Fruit fly (Drosophila melanogaster) whole organism, embryonic: Measurements from ENCODE around the gene CG14866.

ENCODE experiments used
- Ada2b ChIP-seq: fragments of 200-800 bp; sonication (Bioruptor generic); IDR thresholded peaks from 2 replicates; pipeline ENCODE4 v1.3.6; 2022; ENCODE audit warnings: missing biosample characterization, missing genetic modification characterization
- Adf1 ChIP-seq: fragments of 200-800 bp; sonication (Bioruptor generic); IDR thresholded peaks from 2 replicates; pipeline ENCODE4 v1.3.6; 2022; ENCODE audit warnings: missing biosample characterization, missing genetic modification characterization
- B-H1 ChIP-seq: fragments of 200-800 bp; sonication (Bioruptor generic); IDR thresholded peaks from 3 replicates; pipeline ENCODE4 v1.3.6; 2022; ENCODE audit warnings: missing biosample characterization, missing genetic modification characterization
- Bgb ChIP-seq: fragments of 200-800 bp; sonication (Bioruptor generic); IDR thresholded peaks from 2 replicates; pipeline ENCODE4 v1.3.6; 2022; ENCODE audit warnings: missing biosample characterization, missing genetic modification characterization; ENCODE audit not compliant: partially characterized antibody
- BtbVII ChIP-seq: fragments of 200-800 bp; sonication (Bioruptor generic); optimal IDR thresholded peaks from 3 replicates; lab custom pipeline; 2017; ENCODE audit warnings: missing biosample characterization, mild to moderate bottlenecking, missing genetic modification characterization
- CG1024 ChIP-seq: fragments of 200-800 bp; sonication (Bioruptor generic); IDR thresholded peaks from 2 replicates; pipeline ENCODE4 v1.3.6; 2022; ENCODE audit warnings: missing biosample characterization, missing genetic modification characterization
- CG10431 ChIP-seq: fragments of 200-800 bp; sonication (Bioruptor generic); optimal IDR thresholded peaks from 3 replicates; lab custom pipeline; 2018; ENCODE audit warnings: missing biosample characterization, mild to moderate bottlenecking, missing genetic modification characterization
- CG10462 ChIP-seq: fragments of 200-800 bp; sonication (Bioruptor generic); optimal IDR thresholded peaks from 2 replicates; lab custom pipeline; 2016; ENCODE audit warnings: missing biosample characterization, missing genetic modification characterization
- CG12155 ChIP-seq: fragments of 200-800 bp; sonication (Bioruptor generic); optimal IDR thresholded peaks from 3 replicates; lab custom pipeline; 2016; ENCODE audit warnings: missing biosample characterization, missing genetic modification characterization
- CG12744 ChIP-seq: fragments of 200-800 bp; sonication (Bioruptor generic); optimal IDR thresholded peaks from 2 replicates; lab custom pipeline; 2016; ENCODE audit warnings: missing biosample characterization, missing genetic modification characterization
- CG14014 ChIP-seq: fragments of 200-800 bp; sonication (Bioruptor generic); IDR thresholded peaks from 2 replicates; pipeline ENCODE4 v1.3.6; 2022; ENCODE audit warnings: missing biosample characterization, missing genetic modification characterization
- CG1603 ChIP-seq: fragments of 200-800 bp; sonication (Bioruptor generic); optimal IDR thresholded peaks from 2 replicates; lab custom pipeline; 2019; ENCODE audit warnings: missing biosample characterization, mild to moderate bottlenecking, missing genetic modification characterization, moderate library complexity
- CG17186 ChIP-seq: fragments of 200-800 bp; sonication (Bioruptor generic); optimal IDR thresholded peaks from 3 replicates; lab custom pipeline; 2017; ENCODE audit warnings: missing biosample characterization, missing genetic modification reagents, missing genetic modification characterization
- CG17361 ChIP-seq: fragments of 200-800 bp; sonication (Bioruptor generic); IDR thresholded peaks from 3 replicates; pipeline ENCODE4 v1.3.6; 2022; ENCODE audit warnings: missing biosample characterization, missing genetic modification characterization
- CG1792 ChIP-seq: fragments of 200-800 bp; sonication (Bioruptor generic); optimal IDR thresholded peaks from 2 replicates; lab custom pipeline; 2016; ENCODE audit warnings: missing biosample characterization, missing genetic modification characterization
- CG2678 ChIP-seq: fragments of 200-800 bp; sonication (Bioruptor generic); optimal IDR thresholded peaks from 3 replicates; lab custom pipeline; 2019; ENCODE audit warnings: missing biosample characterization, mild to moderate bottlenecking, missing genetic modification characterization, moderate library complexity
- CG3065 ChIP-seq: fragments of 200-800 bp; sonication (Bioruptor generic); optimal IDR thresholded peaks from 2 replicates; lab custom pipeline; 2016; ENCODE audit warnings: missing biosample characterization, missing genetic modification characterization
- CG31224 ChIP-seq: fragments of 200-800 bp; sonication (Bioruptor generic); IDR thresholded peaks from 2 replicates; pipeline ENCODE4 v1.3.6; 2022; ENCODE audit warnings: missing biosample characterization, missing genetic modification characterization
- CG31388 ChIP-seq: fragments of 200-800 bp; sonication (Bioruptor generic); optimal IDR thresholded peaks from 2 replicates; lab custom pipeline; 2016; ENCODE audit warnings: missing biosample characterization, missing genetic modification characterization
- CG33557 ChIP-seq: fragments of 200-800 bp; sonication (Bioruptor generic); optimal IDR thresholded peaks from 2 replicates; lab custom pipeline; 2019; ENCODE audit warnings: missing biosample characterization, mild to moderate bottlenecking, missing genetic modification characterization, moderate library complexity
- CG43689 ChIP-seq: fragments of 200-800 bp; sonication (Bioruptor generic); IDR thresholded peaks from 2 replicates; pipeline ENCODE4 v1.3.6; 2022; ENCODE audit warnings: missing biosample characterization, missing genetic modification characterization
- CG6272 ChIP-seq: fragments of 200-800 bp; sonication (Bioruptor generic); IDR thresholded peaks from 2 replicates; pipeline ENCODE4 v1.3.6; 2022; ENCODE audit warnings: missing biosample characterization, missing genetic modification characterization
- CG6654 ChIP-seq: fragments of 200-800 bp; sonication (Bioruptor generic); optimal IDR thresholded peaks from 2 replicates; lab custom pipeline; 2017; ENCODE audit warnings: missing biosample characterization, mild to moderate bottlenecking, missing genetic modification characterization
- CG6791 ChIP-seq: fragments of 200-800 bp; sonication (Bioruptor generic); IDR thresholded peaks from 3 replicates; pipeline ENCODE4 v1.3.6; 2022; ENCODE audit warnings: missing biosample characterization, missing genetic modification characterization; ENCODE audit not compliant: partially characterized antibody
- CG8281 ChIP-seq: fragments of 200-800 bp; sonication (Bioruptor generic); optimal IDR thresholded peaks from 2 replicates; lab custom pipeline; 2018; ENCODE audit warnings: missing biosample characterization, mild to moderate bottlenecking, missing genetic modification characterization, moderate library complexity
- CG9215 ChIP-seq: fragments of 200-800 bp; sonication (Bioruptor generic); IDR thresholded peaks from 2 replicates; pipeline ENCODE4 v1.3.6; 2022; ENCODE audit warnings: missing biosample characterization, missing genetic modification characterization
- Dip2 ChIP-seq: fragments of 200-800 bp; sonication (Bioruptor generic); IDR thresholded peaks from 2 replicates; pipeline ENCODE4 v1.3.6; 2022; ENCODE audit warnings: missing biosample characterization, missing genetic modification characterization
- E2f2 ChIP-seq: fragments of 200-800 bp; sonication (Bioruptor generic); IDR thresholded peaks from 2 replicates; pipeline ENCODE4 v1.3.6; 2022; ENCODE audit warnings: missing biosample characterization, missing genetic modification characterization
- Gsc ChIP-seq: fragments of 200-800 bp; sonication (Bioruptor generic); IDR thresholded peaks from 2 replicates; pipeline ENCODE4 v1.3.6; 2022; ENCODE audit warnings: missing biosample characterization, missing genetic modification characterization
- H2.0 ChIP-seq: fragments of 200-800 bp; sonication (Bioruptor generic); IDR thresholded peaks from 2 replicates; pipeline ENCODE4 v1.3.6; 2022; ENCODE audit warnings: missing biosample characterization, missing genetic modification characterization
- Kr ChIP-seq: fragments of 200-800 bp; sonication (Bioruptor generic); optimal IDR thresholded peaks from 2 replicates; lab custom pipeline; 2017; ENCODE audit warnings: missing biosample characterization, mild to moderate bottlenecking, missing genetic modification characterization
- Oaz ChIP-seq: fragments of 200-800 bp; sonication (Bioruptor generic); IDR thresholded peaks from 2 replicates; pipeline ENCODE4 v1.3.6; 2022; ENCODE audit warnings: missing biosample characterization, missing genetic modification characterization
- Poxn ChIP-seq: fragments of 200-800 bp; sonication (Bioruptor generic); IDR thresholded peaks from 2 replicates; pipeline ENCODE4 v1.3.6; 2022; ENCODE audit warnings: missing biosample characterization, missing genetic modification characterization
- Vsx1 ChIP-seq: fragments of 200-800 bp; sonication (Bioruptor generic); optimal IDR thresholded peaks from 2 replicates; lab custom pipeline; 2017; ENCODE audit warnings: missing biosample characterization, mild to moderate bottlenecking, missing genetic modification characterization, missing genetic modification reagents
- amos ChIP-seq: fragments of 200-800 bp; sonication (Bioruptor generic); IDR thresholded peaks from 2 replicates; pipeline ENCODE4 v1.3.6; 2022; ENCODE audit warnings: missing biosample characterization, missing genetic modification characterization; ENCODE audit not compliant: partially characterized antibody
- bsh ChIP-seq, 2 experiments: fragments of 200-800 bp; sonication (Bioruptor generic); optimal IDR thresholded peaks; 2 replicates each; lab custom pipeline; 2017 to 2018; ENCODE audit warnings: mild to moderate bottlenecking in 2 of 2, missing biosample characterization in 2 of 2, missing genetic modification characterization in 2 of 2, moderate library complexity in 1 of 2
- corto ChIP-seq: fragments of 200-800 bp; sonication (Bioruptor generic); optimal IDR thresholded peaks from 2 replicates; lab custom pipeline; 2016; ENCODE audit warnings: missing biosample characterization, mild to moderate bottlenecking, missing genetic modification characterization, moderate library complexity
- dmrt99B ChIP-seq: fragments of 200-800 bp; sonication (Bioruptor generic); optimal IDR thresholded peaks from 2 replicates; lab custom pipeline; 2018; ENCODE audit warnings: missing biosample characterization, mild to moderate bottlenecking, missing genetic modification characterization, moderate library complexity
- fd3F ChIP-seq: fragments of 200-800 bp; sonication (Bioruptor generic); optimal IDR thresholded peaks from 2 replicates; lab custom pipeline; 2018; ENCODE audit warnings: missing biosample characterization, mild to moderate bottlenecking, missing genetic modification characterization, moderate library complexity
- ftz-f1 ChIP-seq: fragments of 200-800 bp; sonication (Bioruptor generic); optimal IDR thresholded peaks from 2 replicates; lab custom pipeline; 2016; ENCODE audit warnings: missing biosample characterization, missing genetic modification characterization
- maf-S ChIP-seq: fragments of 200-800 bp; sonication (Bioruptor generic); optimal IDR thresholded peaks from 2 replicates; lab custom pipeline; 2016; ENCODE audit warnings: missing biosample characterization, missing genetic modification characterization
- nerfin-1 ChIP-seq: fragments of 200-800 bp; sonication (Bioruptor generic); optimal IDR thresholded peaks from 3 replicates; lab custom pipeline; 2019; ENCODE audit warnings: missing biosample characterization, mild to moderate bottlenecking, missing genetic modification characterization, moderate library complexity
- onecut ChIP-seq: fragments of 200-800 bp; sonication (Bioruptor generic); IDR thresholded peaks from 2 replicates; pipeline ENCODE4 v1.3.6; 2022; ENCODE audit warnings: missing biosample characterization, missing genetic modification characterization
- prd ChIP-seq, 3 experiments: fragments of >200 bp in 2 of 3; fragments of 200-800 bp in 1 of 3; sonication (Bioruptor generic) in 1 of 3; optimal IDR thresholded peaks in 2 of 3; IDR thresholded peaks in 1 of 3; 2 replicates in 2 of 3; 3 replicates in 1 of 3; pipeline versions ENCODE4 v1.3.6 to Lab custom; 2017 to 2022; ENCODE audit warnings: missing biosample characterization in 1 of 3, missing genetic modification characterization in 1 of 3
- pzg ChIP-seq: fragments of 200-800 bp; sonication (Bioruptor generic); optimal IDR thresholded peaks from 3 replicates; lab custom pipeline; 2018; ENCODE audit warnings: missing biosample characterization, mild to moderate bottlenecking, missing genetic modification characterization, moderate library complexity
- sens ChIP-seq: fragments of 200-800 bp; sonication (Bioruptor generic); peaks from one replicate; lab custom pipeline; 2016; ENCODE audit warnings: missing biosample characterization, missing genetic modification characterization
- toy ChIP-seq: fragments of 200-800 bp; sonication (Bioruptor generic); IDR thresholded peaks from 2 replicates; pipeline ENCODE4 v1.3.6; 2022; ENCODE audit warnings: missing biosample characterization, missing genetic modification characterization
- unpg ChIP-seq: fragments of 200-800 bp; sonication (Bioruptor generic); optimal IDR thresholded peaks from 3 replicates; lab custom pipeline; 2018; ENCODE audit warnings: missing biosample characterization, mild to moderate bottlenecking, missing genetic modification characterization, moderate library complexity

CG14866 gene

dm6 chr3R:15342926-15343685, 26.8 kb downstream of the CG14866 start, which contains the start of gene Nagk (continued):
- peak; percentile 65 for TF ChIP-seq BtbVII (GFP tag; lab: Kevin White, UChicago)
- peak; percentile 21; the same call in 1 of the 2 replicates for TF ChIP-seq CG9215 (GFP tag; lab: Robert Waterston, UW)
- peak; percentile 34 for TF ChIP-seq ftz-f1
- no peak for TF ChIP-seq Gsc (GFP tag; lab: Robert Waterston, UW)
- TF ChIP-seq CG1024 = peak; percentile 22; the same call in 1 of the 2 replicates
- TF ChIP-seq prd (optimal IDR thresholded peaks at IDR 0.05; lab: Kevin White, UChicago) = no peak
- TF ChIP-seq prd (GFP tag; IDR thresholded peaks at IDR 0.05; lab: Robert Waterston, UW) = peak; percentile 40
- 0 out of 2 replicates have a peak, but pooled peaks have one; percentile 9 for TF ChIP-seq Ada2b
- TF ChIP-seq pzg (GFP tag; lab: Kevin White, UChicago) = peak; percentile 34
- peak; percentile 48 for TF ChIP-seq CG1603 (tag; lab: Kevin White, UChicago)
- TF ChIP-seq CG2678 (tag; lab: Kevin White, UChicago) = peak; percentile 79
- no peak for TF ChIP-seq CG17186 (GFP tag; lab: Kevin White, UChicago)
- peak; percentile 37 for TF ChIP-seq CG1792 (GFP tag; lab: Kevin White, UChicago)
- peak; percentile 88 for TF ChIP-seq CG17361
- TF ChIP-seq sens (GFP tag; lab: Kevin White, UChicago) = peak; percentile 95
- TF ChIP-seq maf-S (GFP tag; lab: Kevin White, UChicago) = peak; percentile 30
- peak; percentile 39 for TF ChIP-seq CG14014 (GFP tag; lab: Robert Waterston, UW)
- peak; percentile 43 for TF ChIP-seq CG12155 (GFP tag; lab: Kevin White, UChicago)
- no peak for TF ChIP-seq CG6272 (GFP tag; lab: Robert Waterston, UW)
- TF ChIP-seq CG31388 = peak; percentile 57
- TF ChIP-seq CG43689 (GFP tag; lab: Robert Waterston, UW) = 0 out of 2 replicates have a peak, but pooled peaks have one; percentile 11
- TF ChIP-seq onecut (GFP tag; lab: Robert Waterston, UW) = no peak
- no peak for TF ChIP-seq CG3065
- TF ChIP-seq Kr (GFP tag; lab: Kevin White, UChicago) = no peak
- no peak; the same call in 1 of the 2 replicates for TF ChIP-seq CG31224
- peak; percentile 44; the same call in 1 of the 2 replicates for TF ChIP-seq H2.0
- no peak for TF ChIP-seq CG10462 (GFP tag; lab: Kevin White, UChicago)
- TF ChIP-seq Bgb (GFP tag; lab: Robert Waterston, UW) = peak; percentile 63; the same call in 1 of the 2 replicates
- peak; percentile 87 for TF ChIP-seq E2f2 (GFP tag; lab: Robert Waterston, UW)
- TF ChIP-seq Oaz = no peak
- TF ChIP-seq bsh (GFP tag; optimal IDR thresholded peaks at IDR 0.05; lab: Kevin White, UChicago) = peak; percentile 24 to 41
- TF ChIP-seq CG10431 (GFP tag; lab: Kevin White, UChicago) = no peak
- peak; percentile 11 for TF ChIP-seq CG6654 (GFP tag; lab: Kevin White, UChicago)
- TF ChIP-seq Poxn (GFP tag; lab: Robert Waterston, UW) = no peak
- TF ChIP-seq CG12744 = no peak
- no peak for TF ChIP-seq Dip2 (GFP tag; lab: Robert Waterston, UW)
- TF ChIP-seq unpg = peak; percentile 11
- no peak for TF ChIP-seq CG33557 (GFP tag; lab: Kevin White, UChicago)
- TF ChIP-seq dmrt99B = peak; percentile 67
- TF ChIP-seq CG6791 = peak; percentile 68; the same call in 2 of the 3 replicates
- peak; percentile 40; the same call in 1 of the 2 replicates for TF ChIP-seq amos (GFP tag; lab: Robert Waterston, UW)
- no peak for TF ChIP-seq toy (GFP tag; lab: Robert Waterston, UW)
- TF ChIP-seq B-H1 (GFP tag; lab: Robert Waterston, UW) = 0 out of 3 replicates have a peak, but pooled peaks have one; percentile 19
- TF ChIP-seq Adf1 (GFP tag; lab: Robert Waterston, UW) = peak; percentile 31; the same call in 1 of the 2 replicates
- TF ChIP-seq nerfin-1 (tag; lab: Kevin White, UChicago) = peak; percentile 28
- TF ChIP-seq corto (GFP tag; lab: Kevin White, UChicago) = no peak
- TF ChIP-seq fd3F (GFP tag; lab: Kevin White, UChicago) = peak; percentile 22
- TF ChIP-seq Vsx1 = no peak
- TF ChIP-seq CG8281 (tag; lab: Kevin White, UChicago) = peak; percentile 1
